Worm (Caenorhabditis elegans) whole organism, late embryonic: ENCODE measurements around the gene ttr-59.

ENCODE experiments used
- C08G9.2 ChIP-seq: sonication (generic microtip); optimal IDR thresholded peaks from 2 replicates; lab custom pipeline; 2016; ENCODE audit warnings: mild to moderate bottlenecking, missing genetic modification characterization, moderate library complexity, missing compliant biosample characterization
- K09A11.1 ChIP-seq: sonication (generic microtip); optimal IDR thresholded peaks from 2 replicates; lab custom pipeline; 2017; ENCODE audit warnings: antibody characterized with exemption, mild to moderate bottlenecking, missing genetic modification characterization, missing compliant biosample characterization; ENCODE audit not compliant: insufficient read depth
- Y22D7AL.16 ChIP-seq: sonication (generic microtip); optimal IDR thresholded peaks from 2 replicates; lab custom pipeline; 2016; ENCODE audit warnings: missing genetic modification characterization, missing compliant biosample characterization
- ama-1 ChIP-seq: fragments of 150-350 bp; optimal IDR thresholded peaks from 2 replicates; lab custom pipeline; 2014
- ceh-18 ChIP-seq: sonication (generic microtip); optimal IDR thresholded peaks from 2 replicates; lab custom pipeline; 2016; ENCODE audit warnings: missing genetic modification characterization, missing compliant biosample characterization
- ceh-19 ChIP-seq: fragments of 200-800 bp; sonication (Bioruptor generic); optimal IDR thresholded peaks from 2 replicates; lab custom pipeline; 2018; ENCODE audit warnings: mild to moderate bottlenecking, missing genetic modification characterization, missing compliant biosample characterization
- ceh-2 ChIP-seq: sonication (generic microtip); optimal IDR thresholded peaks from 2 replicates; lab custom pipeline; 2016; ENCODE audit warnings: missing genotype, missing genetic modification characterization, missing compliant biosample characterization
- ceh-22 ChIP-seq: sonication (generic microtip); optimal IDR thresholded peaks from 2 replicates; lab custom pipeline; 2017; ENCODE audit warnings: missing biosample characterization, missing genetic modification characterization
- ceh-24 ChIP-seq: sonication (generic microtip); optimal IDR thresholded peaks from 2 replicates; lab custom pipeline; 2016; ENCODE audit warnings: mild to moderate bottlenecking, missing genetic modification characterization, missing compliant biosample characterization
- ceh-34 ChIP-seq: sonication (generic microtip); optimal IDR thresholded peaks from 2 replicates; lab custom pipeline; 2016; ENCODE audit warnings: mild to moderate bottlenecking, missing genetic modification characterization, missing compliant biosample characterization
- ceh-6 ChIP-seq: fragments of 200-800 bp; sonication (Bioruptor generic); optimal IDR thresholded peaks from 2 replicates; lab custom pipeline; 2018; ENCODE audit warnings: mild to moderate bottlenecking, missing genetic modification characterization, missing compliant biosample characterization
- ceh-9 ChIP-seq: sonication (generic microtip); optimal IDR thresholded peaks from 2 replicates; lab custom pipeline; 2016; ENCODE audit warnings: mild to moderate bottlenecking, missing genetic modification characterization, inconsistent platforms, missing compliant biosample characterization
- che-1 ChIP-seq: sonication (generic microtip); optimal IDR thresholded peaks from 2 replicates; lab custom pipeline; 2016; ENCODE audit warnings: mild to moderate bottlenecking, missing genetic modification characterization, missing compliant biosample characterization
- dmd-4 ChIP-seq: sonication (generic microtip); optimal IDR thresholded peaks from 2 replicates; lab custom pipeline; 2016; ENCODE audit warnings: borderline replicate concordance, missing genetic modification characterization, missing compliant biosample characterization
- dve-1 ChIP-seq: sonication (generic microtip); optimal IDR thresholded peaks from 2 replicates; lab custom pipeline; 2017; ENCODE audit warnings: antibody characterized with exemption, mild to moderate bottlenecking, missing genetic modification characterization, missing compliant biosample characterization
- elt-2 ChIP-seq: sonication (generic microtip); optimal IDR thresholded peaks from 2 replicates; lab custom pipeline; 2016; ENCODE audit warnings: missing genetic modification reagents, missing genetic modification characterization, missing compliant biosample characterization
- fkh-10 ChIP-seq: fragments of 150-350 bp; optimal IDR thresholded peaks from 2 replicates; lab custom pipeline; 2014; ENCODE audit warnings: missing biosample characterization, missing genetic modification reagents, missing genetic modification characterization
- hlh-15 ChIP-seq: sonication (generic microtip); optimal IDR thresholded peaks from 2 replicates; lab custom pipeline; 2016; ENCODE audit warnings: missing genetic modification characterization, missing compliant biosample characterization
- lim-6 ChIP-seq: sonication (generic microtip); optimal IDR thresholded peaks from 2 replicates; lab custom pipeline; 2016; ENCODE audit warnings: missing genetic modification characterization, missing compliant biosample characterization
- lin-11 ChIP-seq: fragments of 200-800 bp; sonication (Bioruptor generic); optimal IDR thresholded peaks from 2 replicates; lab custom pipeline; 2018; ENCODE audit warnings: mild to moderate bottlenecking, missing genetic modification characterization, missing compliant biosample characterization
- mec-3 ChIP-seq: sonication (generic microtip); optimal IDR thresholded peaks from 2 replicates; lab custom pipeline; 2016; ENCODE audit warnings: borderline replicate concordance, missing genetic modification characterization, missing compliant biosample characterization
- nfya-1 ChIP-seq: sonication (generic microtip); optimal IDR thresholded peaks from 2 replicates; lab custom pipeline; 2017; ENCODE audit warnings: missing genetic modification characterization, mild to moderate bottlenecking, missing compliant biosample characterization, antibody characterized with exemption, moderate library complexity
- nhr-232 ChIP-seq: sonication (generic microtip); optimal IDR thresholded peaks from 2 replicates; lab custom pipeline; 2016; ENCODE audit warnings: missing genetic modification characterization, missing compliant biosample characterization
- npax-4 ChIP-seq: sonication (generic microtip); optimal IDR thresholded peaks from 2 replicates; lab custom pipeline; 2016; ENCODE audit warnings: missing genetic modification characterization, missing compliant biosample characterization
- pag-3 ChIP-seq: sonication (generic microtip); optimal IDR thresholded peaks from 2 replicates; lab custom pipeline; 2016; ENCODE audit warnings: missing compliant biosample characterization, missing genetic modification characterization, borderline replicate concordance
- pat-9 ChIP-seq: fragments of 200-800 bp; sonication (Bioruptor generic); optimal IDR thresholded peaks from 2 replicates; lab custom pipeline; 2018; ENCODE audit warnings: mild to moderate bottlenecking, missing genetic modification characterization, moderate library complexity, missing compliant biosample characterization
- pha-2 ChIP-seq: sonication (generic microtip); optimal IDR thresholded peaks from 2 replicates; lab custom pipeline; 2017; ENCODE audit warnings: mild to moderate bottlenecking, missing genetic modification characterization, missing compliant biosample characterization
- pha-4 ChIP-seq: fragments of 150-350 bp; optimal IDR thresholded peaks from 2 replicates; lab custom pipeline; 2018; ENCODE audit warnings: missing biosample characterization, missing genetic modification reagents, missing genetic modification characterization
- pqm-1 ChIP-seq: sonication (generic microtip); optimal IDR thresholded peaks from 2 replicates; lab custom pipeline; 2016; ENCODE audit warnings: missing genetic modification characterization, missing compliant biosample characterization
- ref-2 ChIP-seq: sonication (generic microtip); optimal IDR thresholded peaks from 2 replicates; lab custom pipeline; 2016; ENCODE audit warnings: missing genetic modification characterization, missing compliant biosample characterization
- rnt-1 ChIP-seq: sonication (generic microtip); optimal IDR thresholded peaks from 2 replicates; lab custom pipeline; 2016; ENCODE audit warnings: missing genetic modification characterization, missing compliant biosample characterization
- syd-9 ChIP-seq: sonication (generic microtip); optimal IDR thresholded peaks from 2 replicates; lab custom pipeline; 2016; ENCODE audit warnings: mild to moderate bottlenecking, missing genetic modification characterization, moderate library complexity, missing compliant biosample characterization
- unc-42 ChIP-seq: sonication (generic microtip); optimal IDR thresholded peaks from 2 replicates; lab custom pipeline; 2016; ENCODE audit warnings: missing genotype, missing genetic modification characterization, missing compliant biosample characterization
- unc-55 ChIP-seq: sonication (generic microtip); optimal IDR thresholded peaks from 2 replicates; lab custom pipeline; 2017; ENCODE audit warnings: missing biosample characterization, missing genetic modification reagents, missing genetic modification characterization
- zip-5 ChIP-seq: sonication (generic microtip); optimal IDR thresholded peaks from 2 replicates; lab custom pipeline; 2016; ENCODE audit warnings: missing genetic modification characterization, missing compliant biosample characterization
- ztf-16 ChIP-seq: sonication (generic microtip); optimal IDR thresholded peaks from 2 replicates; lab custom pipeline; 2017; ENCODE audit warnings: missing genetic modification characterization, missing compliant biosample characterization

Gene ttr-59

ce11 chrX:7340394-7340793 lies 10.8 kb downstream of the ttr-59 start:
- TF ChIP-seq mec-3 (tag; lab: Kevin White, UChicago) = no peak
- no peak for TF ChIP-seq unc-55 (GFP tag; lab: Kevin White, UChicago)
- no peak for TF ChIP-seq npax-4 (tag; lab: Kevin White, UChicago)
- no peak for TF ChIP-seq fkh-10 (GFP tag; lab: Kevin White, UChicago)

DNA sequence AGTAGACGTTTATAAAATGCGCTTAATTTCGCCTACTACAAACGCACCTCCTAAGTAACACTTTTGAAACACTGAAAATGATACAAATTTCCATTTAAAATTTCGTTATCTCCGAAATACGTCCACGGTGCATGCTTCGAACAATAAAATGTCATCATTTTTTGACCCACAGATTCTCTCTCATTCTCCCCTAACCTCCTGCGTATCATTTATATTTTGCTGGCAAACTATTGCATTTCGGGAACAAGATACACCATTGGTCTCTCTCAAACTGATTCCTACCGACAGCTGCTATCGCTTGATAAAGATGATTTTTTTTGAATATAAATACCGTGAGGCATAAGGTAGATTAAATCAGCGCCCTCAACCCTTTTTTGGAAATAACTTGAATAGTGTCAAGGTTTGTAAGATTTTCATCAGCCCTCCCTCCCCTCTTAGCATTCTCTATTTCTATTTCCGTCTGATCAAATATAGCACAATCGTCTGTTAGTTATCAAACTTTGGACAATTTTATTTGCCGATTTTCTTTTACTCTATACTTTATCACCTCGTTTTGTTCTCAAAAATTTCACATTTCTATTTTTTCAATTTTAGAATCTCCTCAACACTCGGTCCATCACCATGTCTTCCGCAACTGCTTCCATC lies 11.4 kb downstream of the ttr-59 start, which contains the start of gene C07D8.6:
C07D8.6 (plus strand) TSS at position 595 of the 645 bp plus-strand sequence.
- no peak for TF ChIP-seq ceh-34 (tag; lab: Kevin White, UChicago)
- no peak for TF ChIP-seq pag-3 (tag; lab: Kevin White, UChicago)
- no peak for TF ChIP-seq ceh-19 (GFP tag; lab: Kevin White, UChicago)
- TF ChIP-seq zip-5 = no peak
- TF ChIP-seq dve-1 (tag; lab: Kevin White, UChicago) = peak; percentile 4
- no peak for TF ChIP-seq ztf-16 (tag; lab: Kevin White, UChicago)
- no peak for TF ChIP-seq che-1 (tag; lab: Kevin White, UChicago)
- TF ChIP-seq syd-9 (tag; lab: Kevin White, UChicago) = no peak
- peak; percentile 21 for TF ChIP-seq nfya-1 (tag; lab: Kevin White, UChicago)
- TF ChIP-seq ceh-2 (tag; lab: Kevin White, UChicago) = no peak
- TF ChIP-seq elt-2 (tag; lab: Kevin White, UChicago) = peak; percentile 64
- TF ChIP-seq pqm-1 (tag; lab: Kevin White, UChicago) = no peak

DNA sequence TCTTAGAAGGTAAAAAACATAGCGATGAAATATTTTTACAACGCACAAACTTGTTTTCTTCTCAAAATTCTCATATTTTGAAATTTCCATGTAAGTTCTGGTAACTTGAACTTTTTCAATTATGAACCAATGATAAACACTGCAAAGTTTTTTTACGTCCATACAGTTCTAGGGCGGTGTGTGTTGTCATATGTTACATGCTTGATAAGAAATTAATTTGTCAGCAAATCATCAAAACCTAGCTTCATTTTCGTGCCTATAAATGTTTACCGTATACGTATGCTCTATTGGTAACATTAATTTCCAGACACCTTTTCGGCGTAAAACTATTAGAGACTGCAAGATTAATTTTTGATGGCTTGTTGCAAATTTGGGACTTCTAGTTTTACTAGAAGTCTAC lies 13.6 kb downstream of the ttr-59 start:
- TF ChIP-seq che-1 (tag; lab: Kevin White, UChicago) (no peak), rnt-1 (no peak), unc-42 (no peak), lin-11 (tag; lab: Kevin White, UChicago) (no peak), ama-1 (lab: Kevin White, UChicago) (no peak), pha-4 (no peak), ceh-18 (tag; lab: Kevin White, UChicago) (no peak), dmd-4 (no peak), ceh-22 (tag; lab: Kevin White, UChicago) (no peak), ceh-6 (GFP tag; lab: Kevin White, UChicago) (no peak), pat-9 (no peak), hlh-15 (tag; lab: Kevin White, UChicago) (no peak), C08G9.2 (no peak), npax-4 (tag; lab: Kevin White, UChicago) (no peak), K09A11.1 (tag; lab: Kevin White, UChicago) (no peak), pha-2 (tag; lab: Kevin White, UChicago) (no peak), ceh-9 (tag; lab: Kevin White, UChicago) (no peak), ztf-16 (tag; lab: Kevin White, UChicago) (no peak), lim-6 (tag; lab: Kevin White, UChicago) (no peak), nhr-232 (tag; lab: Kevin White, UChicago) (no peak)

DNA sequence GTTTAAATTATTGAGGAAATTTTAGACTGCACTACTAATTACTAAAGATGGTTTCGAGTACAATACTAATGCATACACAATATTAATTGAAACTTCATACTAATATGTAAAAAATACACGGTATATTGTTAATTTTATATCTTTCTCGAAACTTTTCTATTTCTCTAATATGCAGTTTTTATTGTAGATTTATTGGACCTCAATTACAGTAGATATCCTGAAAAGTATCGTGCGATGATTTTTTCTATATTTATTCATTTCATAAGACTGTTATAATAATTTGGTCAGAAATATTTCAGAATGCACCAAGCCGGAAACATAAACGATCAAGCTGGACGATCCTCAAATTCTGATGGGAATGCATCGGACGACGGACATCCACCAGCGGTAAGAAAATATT lies 14.1 kb downstream of the ttr-59 start, which contains the start of gene C07D8.5:
C07D8.5 (plus strand) TSS at position 301 of the 400 bp plus-strand sequence.
- TF ChIP-seq ceh-34 (tag; lab: Kevin White, UChicago) (no peak), ref-2 (tag; lab: Kevin White, UChicago) (no peak), rnt-1 (no peak), Y22D7AL.16 (tag; lab: Kevin White, UChicago) (no peak), nhr-232 (tag; lab: Kevin White, UChicago) (no peak), pha-2 (tag; lab: Kevin White, UChicago) (no peak), ceh-24 (tag; lab: Kevin White, UChicago) (no peak)
